Fruit fly (Drosophila melanogaster) whole organism, embryonic: ENCODE measurements around the gene Pex11c.

ENCODE experiments used
- ATbp ChIP-seq: fragments of 200-800 bp; sonication (Bioruptor generic); optimal IDR thresholded peaks from 2 replicates; lab custom pipeline; 2017; ENCODE audit warnings: missing biosample characterization, mild to moderate bottlenecking, missing genetic modification characterization, missing genetic modification reagents
- Bteb2 ChIP-seq: fragments of 200-800 bp; sonication (Bioruptor generic); optimal IDR thresholded peaks from 2 replicates; lab custom pipeline; 2016; ENCODE audit warnings: missing biosample characterization, missing genetic modification characterization
- CG10959 ChIP-seq: fragments of 200-800 bp; sonication (Bioruptor generic); IDR thresholded peaks from 2 replicates; pipeline ENCODE4 v1.3.6; 2022; ENCODE audit warnings: missing biosample characterization, missing genetic modification characterization
- CG17328 ChIP-seq: fragments of 200-800 bp; sonication (Bioruptor generic); IDR thresholded peaks from 2 replicates; pipeline ENCODE4 v1.3.6; 2022; ENCODE audit warnings: missing biosample characterization, missing genetic modification characterization
- CG7745 ChIP-seq: fragments of 200-800 bp; sonication (Bioruptor generic); optimal IDR thresholded peaks from 2 replicates; lab custom pipeline; 2018; ENCODE audit warnings: missing biosample characterization, mild to moderate bottlenecking, missing genetic modification characterization, moderate library complexity
- Dref ChIP-seq: fragments of 200-800 bp; sonication (Bioruptor generic); IDR thresholded peaks from 2 replicates; pipeline ENCODE4 v1.3.6; 2022; ENCODE audit warnings: missing biosample characterization, missing genetic modification characterization
- NFAT ChIP-seq: fragments of 200-800 bp; sonication (Bioruptor generic); IDR thresholded peaks from 2 replicates; pipeline ENCODE4 v1.3.6; 2022; ENCODE audit warnings: missing biosample characterization, missing genetic modification characterization
- NK7.1 ChIP-seq: fragments of 200-800 bp; sonication (Bioruptor generic); optimal IDR thresholded peaks from 3 replicates; lab custom pipeline; 2016; ENCODE audit warnings: missing biosample characterization, missing genetic modification characterization
- PHDP ChIP-seq: fragments of 200-800 bp; sonication (Bioruptor generic); optimal IDR thresholded peaks from 3 replicates; lab custom pipeline; 2018; ENCODE audit warnings: missing biosample characterization, mild to moderate bottlenecking, missing genetic modification characterization, moderate library complexity
- Stat92E ChIP-seq, 3 experiments: fragments of >200 bp in 2 of 3; fragments of 200-800 bp in 1 of 3; sonication (Bioruptor generic) in 1 of 3; optimal IDR thresholded peaks; 2 replicates each; lab custom pipeline; 2017 to 2019; ENCODE audit warnings: missing biosample characterization in 3 of 3, missing genetic modification characterization in 3 of 3, mild to moderate bottlenecking in 1 of 3, moderate library complexity in 1 of 3
- klu ChIP-seq: fragments of 200-800 bp; sonication (Bioruptor generic); IDR thresholded peaks from 2 replicates; pipeline ENCODE4 v1.3.6; 2022; ENCODE audit warnings: missing biosample characterization, missing genetic modification characterization
- nom ChIP-seq: fragments of 200-800 bp; sonication (Bioruptor generic); optimal IDR thresholded peaks from 2 replicates; lab custom pipeline; 2017; ENCODE audit warnings: missing biosample characterization, missing genetic modification characterization, mild to moderate bottlenecking, moderate library complexity, missing genetic modification reagents

dm6 chr3R:23225266-23225665 lies 32.9 kb upstream of the Pex11c start:
- peak; percentile 33 for TF ChIP-seq Bteb2 (GFP tag; lab: Kevin White, UChicago)
- TF ChIP-seq klu, result no peak
- TF ChIP-seq ATbp (GFP tag; lab: Kevin White, UChicago), result peak; percentile 56
- TF ChIP-seq PHDP (tag; lab: Kevin White, UChicago), result peak; percentile 47
- TF ChIP-seq CG7745 (tag; lab: Kevin White, UChicago), result no peak
- peak; percentile 2 for TF ChIP-seq NK7.1
- no peak for TF ChIP-seq CG17328
- TF ChIP-seq NFAT (GFP tag; lab: Robert Waterston, UW), result peak; percentile 50
- no peak for TF ChIP-seq Dref (GFP tag; lab: Robert Waterston, UW)
- no peak for TF ChIP-seq nom (GFP tag; lab: Kevin White, UChicago)
- TF ChIP-seq Stat92E (GFP tag; optimal IDR thresholded peaks at IDR 0.05; lab: Kevin White, UChicago), result no peak
- TF ChIP-seq CG10959 (GFP tag; lab: Robert Waterston, UW), result no peak
